Worm (Caenorhabditis elegans) whole organism, L1 larva: ENCODE results near the gene patr-1.

Experiments
- ceh-82 ChIP-seq, 3 experiments: fragments of 150-350 bp in 1 of 3; sonication (generic microtip) in 2 of 3; optimal IDR thresholded peaks; 2 replicates each; lab custom pipeline; 2014 to 2017; ENCODE audit warnings: missing biosample characterization in 3 of 3, missing genetic modification characterization in 3 of 3
- dpl-1 ChIP-seq, 3 experiments: fragments of 150-350 bp in 2 of 3; sonication (generic microtip) in 1 of 3; optimal IDR thresholded peaks; 2 replicates each; lab custom pipeline; 2014 to 2017; ENCODE audit warnings: missing biosample characterization in 3 of 3, missing genetic modification characterization in 3 of 3, missing genetic modification reagents in 3 of 3
- lin-35 ChIP-seq, 2 experiments: fragments of 150-350 bp; optimal IDR thresholded peaks; 2 replicates each; lab custom pipeline; 2014; ENCODE audit warnings: missing biosample characterization in 2 of 2, missing genetic modification characterization in 2 of 2, missing genetic modification reagents in 2 of 2
- lsy-2 ChIP-seq, 2 experiments: fragments of 150-350 bp; optimal IDR thresholded peaks; 2 replicates each; lab custom pipeline; 2014; ENCODE audit warnings: missing biosample characterization in 2 of 2, missing genetic modification characterization in 2 of 2
- nhr-12 ChIP-seq: sonication (generic microtip); optimal IDR thresholded peaks from 2 replicates; lab custom pipeline; 2017; ENCODE audit warnings: missing biosample characterization, missing genetic modification characterization
- nhr-76 ChIP-seq: sonication (generic microtip); optimal IDR thresholded peaks from 2 replicates; lab custom pipeline; 2017; ENCODE audit warnings: missing biosample characterization, missing genetic modification characterization
- sptf-1 ChIP-seq: fragments of 150-350 bp; optimal IDR thresholded peaks from 2 replicates; lab custom pipeline; 2014; ENCODE audit warnings: missing biosample characterization, missing genetic modification characterization
- unc-98 ChIP-seq: fragments of 200-800 bp; sonication (Bioruptor generic); IDR thresholded peaks from 2 replicates; pipeline ENCODE4 v1.3.6; 2022; ENCODE audit warnings: missing genetic modification characterization, missing compliant biosample characterization

- TF ChIP-seq nhr-12 (tag; lab: Kevin White, UChicago) (no peak), sptf-1 (tag; lab: Kevin White, UChicago) (no peak), lsy-2 (tag; optimal IDR thresholded peaks at IDR 0.05; lab: Kevin White, UChicago) (no peak), ceh-82 (tag; optimal IDR thresholded peaks at IDR 0.05; lab: Kevin White, UChicago) (no peak), lin-35 (GFP tag; optimal IDR thresholded peaks at IDR 0.05; lab: Kevin White, UChicago) (no peak), unc-98 (GFP tag; lab: Robert Waterston, UW) (no peak), dpl-1 (GFP tag; optimal IDR thresholded peaks at IDR 0.05; lab: Kevin White, UChicago) (no peak), nhr-76 (tag; lab: Kevin White, UChicago) (no peak)
These were observed 3.5 kb downstream of the patr-1 start, which contains the start of gene F44E5.1 for ce11 chrII:11774218-11774617.
